Worm (Caenorhabditis elegans) whole organism, late embryonic: ENCODE data around the gene F47C12.6.

ENCODE experiments used
- hlh-13 ChIP-seq: fragments of 200-800 bp; sonication (Bioruptor generic); optimal IDR thresholded peaks from 2 replicates; lab custom pipeline; 2018; ENCODE audit warnings: mild to moderate bottlenecking, missing genetic modification characterization, missing compliant biosample characterization
- nfya-1 ChIP-seq: sonication (generic microtip); optimal IDR thresholded peaks from 2 replicates; lab custom pipeline; 2017; ENCODE audit warnings: missing genetic modification characterization, mild to moderate bottlenecking, missing compliant biosample characterization, antibody characterized with exemption, moderate library complexity

- TF ChIP-seq nfya-1 (tag; lab: Kevin White, UChicago) = no peak
- TF ChIP-seq hlh-13 (GFP tag; lab: Kevin White, UChicago) = no peak
Measured at ce11 chrIV:4013621-4014020, 20.4 kb upstream of the F47C12.6 start.
